Fruit fly (Drosophila melanogaster): ENCODE data around the gene CG32313.

- no peak for TF ChIP-seq CG4496 (GFP tag; IDR thresholded peaks at IDR 0.05)
- no peak for TF ChIP-seq CG12605 (GFP tag; IDR thresholded peaks at IDR 0.05)
- no peak for TF ChIP-seq Pif1B (GFP tag; optimal IDR thresholded peaks at IDR 0.05)
- TF ChIP-seq Ets98B (GFP tag; IDR thresholded peaks at IDR 0.05), result no peak
- TF ChIP-seq CG34367 (tag; optimal IDR thresholded peaks at IDR 0.05), result no peak
- TF ChIP-seq CG8159 (tag; optimal IDR thresholded peaks at IDR 0.05), result no peak
- no peak for TF ChIP-seq CG32121 (GFP tag; IDR thresholded peaks at IDR 0.05)
- TF ChIP-seq EcR (GFP tag; optimal IDR thresholded peaks at IDR 0.05), result no peak
- TF ChIP-seq fd96Ca (GFP tag; IDR thresholded peaks at IDR 0.05), result no peak
- TF ChIP-seq rn (GFP tag; IDR thresholded peaks at IDR 0.05), result no peak
- TF ChIP-seq CG8301 (tag; optimal IDR thresholded peaks at IDR 0.05), result no peak
- TF ChIP-seq CG17806 (tag; optimal IDR thresholded peaks at IDR 0.05), result no peak
- no peak for TF ChIP-seq Snoo (tag; optimal IDR thresholded peaks at IDR 0.05)
Observed at dm6 chr3L:1565092-1565491, 19.5 kb upstream of the CG32313 start, which contains the start of gene CG12003.
